Worm (Caenorhabditis elegans) whole organism, young adult: ENCODE results near the gene pct-1.

Experiments
- B0019.2 ChIP-seq: fragments of 200-800 bp; sonication (Bioruptor generic); conservative IDR thresholded peaks from 2 replicates; pipeline ENCODE4 v1.3.6; 2022; ENCODE audit warnings: missing genetic modification reagents, missing genetic modification characterization, missing compliant biosample characterization
- C17E4.6 ChIP-seq: fragments of 200-800 bp; sonication (Bioruptor generic); IDR thresholded peaks from 2 replicates; pipeline ENCODE4 v1.3.6; 2022; ENCODE audit warnings: missing genetic modification reagents, missing genetic modification characterization, missing compliant biosample characterization
- F22D6.2 ChIP-seq: sonication (generic microtip); optimal IDR thresholded peaks from 2 replicates; lab custom pipeline; 2016; ENCODE audit warnings: mild to moderate bottlenecking, missing genetic modification characterization, missing compliant biosample characterization
- F49E8.2 ChIP-seq: sonication (generic microtip); optimal IDR thresholded peaks from 3 replicates; lab custom pipeline; 2017; ENCODE audit warnings: missing genetic modification characterization, mild to moderate bottlenecking, missing compliant biosample characterization, antibody characterized with exemption, moderate library complexity; ENCODE audit not compliant: insufficient read depth
- F52B5.7 ChIP-seq: sonication (generic microtip); optimal IDR thresholded peaks from 2 replicates; lab custom pipeline; 2016; ENCODE audit warnings: mild to moderate bottlenecking, missing genetic modification characterization, missing compliant biosample characterization
- F55B11.4 ChIP-seq: sonication (generic microtip); optimal IDR thresholded peaks from 2 replicates; lab custom pipeline; 2016; ENCODE audit warnings: missing compliant biosample characterization, missing genetic modification characterization, borderline replicate concordance; ENCODE audit not compliant: insufficient read depth
- K12H6.12 ChIP-seq: fragments of 200-800 bp; sonication (Bioruptor generic); optimal IDR thresholded peaks from 2 replicates; lab custom pipeline; 2018; ENCODE audit warnings: mild to moderate bottlenecking, missing genetic modification characterization, missing compliant biosample characterization
- Y53F4B.3 ChIP-seq: fragments of 200-800 bp; sonication (Bioruptor generic); IDR thresholded peaks from 2 replicates; pipeline ENCODE4 v1.3.6; 2022; ENCODE audit warnings: missing genetic modification reagents, missing genetic modification characterization, missing compliant biosample characterization
- aptf-3 ChIP-seq: fragments of 200-800 bp; sonication (Bioruptor generic); IDR thresholded peaks from 2 replicates; pipeline ENCODE4 v1.3.6; 2022; ENCODE audit warnings: missing genetic modification characterization, missing compliant biosample characterization
- atf-7 ChIP-seq: sonication (generic microtip); optimal IDR thresholded peaks from 2 replicates; lab custom pipeline; 2017; ENCODE audit warnings: mild to moderate bottlenecking, missing genetic modification characterization, missing compliant biosample characterization
- athp-1 ChIP-seq: sonication (generic microtip); optimal IDR thresholded peaks from 2 replicates; lab custom pipeline; 2017; ENCODE audit warnings: mild to moderate bottlenecking, missing genetic modification characterization, missing compliant biosample characterization
- attf-3 ChIP-seq: fragments of 200-800 bp; sonication (Bioruptor generic); conservative IDR thresholded peaks from 2 replicates; pipeline ENCODE4 v1.3.6; 2022; ENCODE audit warnings: missing genetic modification reagents, missing genetic modification characterization, missing compliant biosample characterization
- ceh-27 ChIP-seq: fragments of 200-800 bp; sonication (Bioruptor generic); optimal IDR thresholded peaks from 2 replicates; lab custom pipeline; 2018; ENCODE audit warnings: mild to moderate bottlenecking, missing genetic modification characterization, moderate library complexity, missing compliant biosample characterization
- ceh-40 ChIP-seq: fragments of 200-800 bp; sonication (Bioruptor generic); IDR thresholded peaks from 2 replicates; pipeline ENCODE4 v1.3.6; 2022; ENCODE audit warnings: missing genetic modification characterization, missing compliant biosample characterization
- ceh-91 ChIP-seq: fragments of 200-800 bp; sonication (Bioruptor generic); IDR thresholded peaks from 2 replicates; pipeline ENCODE4 v1.3.6; 2022; ENCODE audit warnings: missing genetic modification reagents, missing genetic modification characterization, missing compliant biosample characterization
- dox-1 ChIP-seq: fragments of 200-800 bp; sonication (Bioruptor generic); IDR thresholded peaks from 2 replicates; pipeline ENCODE4 v1.3.6; 2022; ENCODE audit warnings: missing genetic modification reagents, missing genetic modification characterization, missing compliant biosample characterization
- ekl-4 ChIP-seq: fragments of 200-800 bp; sonication (Bioruptor generic); IDR thresholded peaks from 2 replicates; pipeline ENCODE4 v1.3.6; 2022; ENCODE audit warnings: missing genetic modification reagents, missing genetic modification characterization, missing compliant biosample characterization
- ets-4 ChIP-seq: fragments of 200-800 bp; sonication (Bioruptor generic); optimal IDR thresholded peaks from 2 replicates; lab custom pipeline; 2018; ENCODE audit warnings: mild to moderate bottlenecking, missing genetic modification characterization, missing compliant biosample characterization
- gei-17 ChIP-seq: fragments of 200-800 bp; sonication (Bioruptor generic); optimal IDR thresholded peaks from 2 replicates; lab custom pipeline; 2018; ENCODE audit warnings: mild to moderate bottlenecking, missing genetic modification characterization, missing compliant biosample characterization
- him-1 ChIP-seq: sonication (generic microtip); optimal IDR thresholded peaks from 2 replicates; lab custom pipeline; 2016; ENCODE audit warnings: missing genotype, missing genetic modification reagents, missing genetic modification characterization, missing compliant biosample characterization
- hlh-12 ChIP-seq: sonication (generic microtip); optimal IDR thresholded peaks from 2 replicates; lab custom pipeline; 2016; ENCODE audit warnings: missing genetic modification characterization, missing compliant biosample characterization
- hrde-1 ChIP-seq: sonication (generic microtip); optimal IDR thresholded peaks from 2 replicates; lab custom pipeline; 2016; ENCODE audit warnings: missing genetic modification characterization, mild to moderate bottlenecking, missing compliant biosample characterization, moderate library complexity, missing genotype, missing genetic modification reagents, borderline replicate concordance
- let-607 ChIP-seq, 2 experiments: fragments of 200-800 bp in 1 of 2; sonication (Bioruptor generic) in 1 of 2; sonication (generic microtip) in 1 of 2; optimal IDR thresholded peaks; 2 replicates each; lab custom pipeline; 2016 to 2018; ENCODE audit warnings: mild to moderate bottlenecking in 2 of 2, missing compliant biosample characterization in 2 of 2, missing genetic modification characterization in 2 of 2, moderate library complexity in 2 of 2, missing genotype in 1 of 2
- lin-26 ChIP-seq: fragments of 200-800 bp; sonication (Bioruptor generic); IDR thresholded peaks from 2 replicates; pipeline ENCODE4 v1.3.6; 2022; ENCODE audit warnings: missing genetic modification reagents, missing genetic modification characterization, missing compliant biosample characterization
- lsl-1 ChIP-seq: fragments of 200-800 bp; sonication (Bioruptor generic); optimal IDR thresholded peaks from 2 replicates; lab custom pipeline; 2018; ENCODE audit warnings: mild to moderate bottlenecking, missing genetic modification characterization, moderate library complexity, missing compliant biosample characterization
- madf-6 ChIP-seq: fragments of 200-800 bp; sonication (Bioruptor generic); IDR thresholded peaks from 2 replicates; pipeline ENCODE4 v1.3.6; 2022; ENCODE audit warnings: missing genetic modification reagents, missing genetic modification characterization, missing compliant biosample characterization
- madf-8 ChIP-seq: fragments of 200-800 bp; sonication (Bioruptor generic); conservative IDR thresholded peaks from 2 replicates; pipeline ENCODE4 v1.3.6; 2022; ENCODE audit warnings: missing genetic modification reagents, missing genetic modification characterization, missing compliant biosample characterization
- nhr-120 ChIP-seq: fragments of 200-800 bp; sonication (Bioruptor generic); IDR thresholded peaks from 2 replicates; pipeline ENCODE4 v1.3.6; 2022; ENCODE audit warnings: missing genetic modification characterization, missing compliant biosample characterization
- nhr-90 ChIP-seq: sonication (generic microtip); optimal IDR thresholded peaks from 2 replicates; lab custom pipeline; 2016; ENCODE audit warnings: missing genotype, mild to moderate bottlenecking, missing genetic modification characterization, missing compliant biosample characterization
- snpc-1.1 ChIP-seq: sonication (generic microtip); optimal IDR thresholded peaks from 2 replicates; lab custom pipeline; 2017; ENCODE audit warnings: missing genetic modification characterization, mild to moderate bottlenecking, missing compliant biosample characterization, antibody characterized with exemption, moderate library complexity, missing genotype, missing genetic modification reagents; ENCODE audit not compliant: insufficient read depth
- snpc-4 ChIP-seq, 5 experiments: fragments of 150-350 bp in 1 of 5; sonication (generic microtip) in 4 of 5; optimal IDR thresholded peaks; 2 replicates each; lab custom pipeline; 2014 to 2018; ENCODE audit warnings: missing genetic modification characterization in 5 of 5, missing biosample characterization in 3 of 5, antibody characterized with exemption in 2 of 5, mild to moderate bottlenecking in 2 of 5, missing compliant biosample characterization in 2 of 5, missing genotype in 2 of 5, moderate library complexity in 2 of 5, missing genetic modification reagents in 1 of 5
- sptf-2 ChIP-seq: fragments of 200-800 bp; sonication (Bioruptor generic); optimal IDR thresholded peaks from 2 replicates; lab custom pipeline; 2018; ENCODE audit warnings: mild to moderate bottlenecking, missing genetic modification characterization, missing compliant biosample characterization
- tbp1 ChIP-seq: fragments of 200-800 bp; sonication (Bioruptor generic); optimal IDR thresholded peaks from 2 replicates; lab custom pipeline; 2018; ENCODE audit warnings: mild to moderate bottlenecking, missing genetic modification characterization, missing compliant biosample characterization
- tbx-9 ChIP-seq: sonication (generic microtip); optimal IDR thresholded peaks from 2 replicates; lab custom pipeline; 2016; ENCODE audit warnings: borderline replicate concordance, missing genetic modification characterization, inconsistent platforms, missing compliant biosample characterization
- unc-62 ChIP-seq: fragments of 150-350 bp; optimal IDR thresholded peaks from 2 replicates; lab custom pipeline; 2014; ENCODE audit warnings: missing biosample characterization, missing genetic modification reagents, missing genetic modification characterization
- ztf-18 ChIP-seq: sonication (generic microtip); optimal IDR thresholded peaks from 2 replicates; lab custom pipeline; 2016; ENCODE audit warnings: missing genotype, mild to moderate bottlenecking, missing genetic modification characterization, missing compliant biosample characterization
- ztf-28 ChIP-seq: fragments of 200-800 bp; sonication (Bioruptor generic); IDR thresholded peaks from 2 replicates; pipeline ENCODE4 v1.3.6; 2022; ENCODE audit warnings: missing genetic modification reagents, missing genetic modification characterization, missing compliant biosample characterization

The pct-1 gene

ce11 chrIV:8136005-8136512 is 40.2 kb upstream of the pct-1 start, which contains the start of the genes isp-1 and islo-1 (continued):
- TF ChIP-seq C17E4.6 (no peak), F49E8.2 (tag; lab: Kevin White, UChicago) (peak; percentile 1), tbx-9 (tag; lab: Kevin White, UChicago) (no peak), lsl-1 (GFP tag; lab: Kevin White, UChicago) (peak; percentile 3), atf-7 (tag; lab: Kevin White, UChicago) (no peak), K12H6.12 (tag; lab: Kevin White, UChicago) (peak; percentile 33), athp-1 (tag; lab: Kevin White, UChicago) (no peak), hrde-1 (tag; lab: Kevin White, UChicago) (no peak), snpc-4 (GFP tag; optimal IDR thresholded peaks at IDR 0.05; lab: Kevin White, UChicago) (no peak), snpc-4 (tag; optimal IDR thresholded peaks at IDR 0.05; lab: Kevin White, UChicago) (peak in 2 of 4 experiments; percentile 46 to 53), ztf-18 (tag; lab: Kevin White, UChicago) (no peak), ceh-91 (0 out of 2 replicates have a peak, but pooled peaks have one; percentile 19), nhr-120 (GFP tag; lab: Robert Waterston, UW) (no peak), snpc-1.1 (tag; lab: Kevin White, UChicago) (no peak), dox-1 (peak; percentile 45; the same call in 1 of the 2 replicates), lin-26 (GFP tag; lab: Robert Waterston, UW) (no peak), him-1 (tag; lab: Kevin White, UChicago) (no peak), nhr-90 (no peak), madf-8 (GFP tag; lab: Robert Waterston, UW) (peak; percentile 13; the same call in 1 of the 2 replicates), ets-4 (GFP tag; lab: Kevin White, UChicago) (no peak), madf-6 (GFP tag; lab: Robert Waterston, UW) (0 out of 2 replicates have a peak, but pooled peaks have one; percentile 19)

ce11 chrIV:8136548-8136947 is 39.7 kb upstream of the pct-1 start:
- TF ChIP-seq F55B11.4 (no peak), ceh-40 (GFP tag; lab: Robert Waterston, UW) (no peak), attf-3 (GFP tag; lab: Robert Waterston, UW) (no peak), F52B5.7 (tag; lab: Kevin White, UChicago) (no peak), hlh-12 (tag; lab: Kevin White, UChicago) (no peak), F22D6.2 (tag; lab: Kevin White, UChicago) (no peak), unc-62 (GFP tag; lab: Kevin White, UChicago) (no peak), gei-17 (no peak), ztf-28 (GFP tag; lab: Robert Waterston, UW) (no peak), aptf-3 (GFP tag; lab: Robert Waterston, UW) (no peak), tbp1 (no peak), ceh-27 (GFP tag; lab: Kevin White, UChicago) (no peak), B0019.2 (GFP tag; lab: Robert Waterston, UW) (no peak), ets-4 (GFP tag; lab: Kevin White, UChicago) (no peak), K12H6.12 (tag; lab: Kevin White, UChicago) (no peak), let-607 (tag; optimal IDR thresholded peaks at IDR 0.05; lab: Kevin White, UChicago) (no peak), ekl-4 (GFP tag; lab: Robert Waterston, UW) (no peak), Y53F4B.3 (GFP tag; lab: Robert Waterston, UW) (no peak), sptf-2 (no peak)
- TF ChIP-seq, all 124 proteins: peak for 0
